Worm (Caenorhabditis elegans): ENCODE data around the gene R05G9R.1.

Gene R05G9R.1

ce11 chrII:6562203-6562867 lies 48.5 kb upstream of the R05G9R.1 start (continued):
- no peak for TF ChIP-seq lin-39 (tag; optimal IDR thresholded peaks at IDR 0.05)
- TF ChIP-seq mdt-29 (GFP tag; IDR thresholded peaks at IDR 0.05) = no peak
- TF ChIP-seq rbr-2 (tag; optimal IDR thresholded peaks at IDR 0.05) = no peak
- TF ChIP-seq T20F7.1 (GFP tag; optimal IDR thresholded peaks at IDR 0.05) = no peak
- TF ChIP-seq lin-15B (tag; optimal IDR thresholded peaks at IDR 0.05) = no peak
- TF ChIP-seq Y5F2A.4 (GFP tag; optimal IDR thresholded peaks at IDR 0.05) = no peak
- TF ChIP-seq F44E2.7 (GFP tag; IDR thresholded peaks at IDR 0.05) = no peak
- no peak for TF ChIP-seq egl-43 (GFP tag; IDR thresholded peaks at IDR 0.05)
- no peak for TF ChIP-seq snpc-1.2 (GFP tag; IDR thresholded peaks at IDR 0.05)
- TF ChIP-seq lin-1 (GFP tag; IDR thresholded peaks at IDR 0.05) = no peak
- TF ChIP-seq lin-38 (GFP tag; IDR thresholded peaks at IDR 0.05) = no peak
- no peak for TF ChIP-seq nhr-10 (tag; optimal IDR thresholded peaks at IDR 0.05)
- TF ChIP-seq tra-1 (GFP tag; IDR thresholded peaks at IDR 0.05) = no peak
- TF ChIP-seq mxl-3 (GFP tag; optimal IDR thresholded peaks at IDR 0.05) = peak; percentile 37
- TF ChIP-seq ces-1 (GFP tag; optimal IDR thresholded peaks at IDR 0.05) = no peak
- peak; percentile 69 for TF ChIP-seq nhr-48 (tag; optimal IDR thresholded peaks at IDR 0.05)
- no peak for TF ChIP-seq nhr-77 (tag; optimal IDR thresholded peaks at IDR 0.05)
- peak; percentile 61 for TF ChIP-seq hlh-11 (tag; optimal IDR thresholded peaks at IDR 0.05)
- no peak for TF ChIP-seq spr-3 (GFP tag; optimal IDR thresholded peaks at IDR 0.05)
- no peak for TF ChIP-seq F37D6.2 (tag; optimal IDR thresholded peaks at IDR 0.05)
- TF ChIP-seq lsy-2 (tag; optimal IDR thresholded peaks at IDR 0.05) = no peak

DNA sequence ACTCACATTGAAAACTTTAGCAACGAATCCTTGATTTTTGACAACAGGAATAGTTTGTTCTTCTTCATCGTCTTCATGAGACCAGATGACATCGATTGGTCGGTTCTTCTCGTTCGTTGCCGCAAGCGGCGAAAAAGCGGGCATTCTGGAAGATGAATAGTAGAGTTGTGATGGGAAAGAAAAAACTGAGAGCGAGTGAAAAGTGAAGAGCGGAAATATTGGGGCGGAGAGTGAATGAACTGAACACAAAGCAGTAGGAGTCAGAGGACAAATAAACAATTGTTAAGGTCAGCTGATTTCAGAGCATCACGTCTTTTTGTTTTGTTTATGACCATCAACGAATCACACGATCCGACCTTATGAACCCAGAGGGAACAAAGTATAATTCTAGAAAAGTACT lies 47.5 kb upstream of the R05G9R.1 start, which contains the start of gene F18C5.10:
Gene F18C5.10, minus strand, starts transcription at position 145 of the 400 bp plus-strand sequence.
- TF ChIP-seq daf-16 (GFP tag; optimal IDR thresholded peaks at IDR 0.05) (no peak), daf-16 (tag; optimal IDR thresholded peaks at IDR 0.05) (peak; percentile 20), lin-1 (GFP tag; IDR thresholded peaks at IDR 0.05) (no peak), snpc-4 (tag; optimal IDR thresholded peaks at IDR 0.05) (no peak), ces-1 (GFP tag; optimal IDR thresholded peaks at IDR 0.05) (no peak), ctbp-1 (GFP tag; IDR thresholded peaks at IDR 0.05) (no peak), unc-39 (tag; optimal IDR thresholded peaks at IDR 0.05) (no peak), nhr-111 (GFP tag; optimal IDR thresholded peaks at IDR 0.05) (no peak), pha-4 (GFP tag; IDR thresholded peaks at IDR 0.05) (no peak), pha-4 (tag; optimal IDR thresholded peaks at IDR 0.05) (no peak), mes-2 (tag; optimal IDR thresholded peaks at IDR 0.05; ENCODE audit: poor library complexity, severe bottlenecking) (no peak), mxl-2 (GFP tag; conservative IDR thresholded peaks at IDR 0.05) (no peak), F26F4.8 (GFP tag; conservative IDR thresholded peaks at IDR 0.05) (no peak), ceh-62 (tag; optimal IDR thresholded peaks at IDR 0.05) (no peak), dmd-8 (GFP tag; IDR thresholded peaks at IDR 0.05) (no peak), Y48G9A.11 (GFP tag; IDR thresholded peaks at IDR 0.05) (no peak), nhr-77 (tag; optimal IDR thresholded peaks at IDR 0.05) (no peak), nhr-10 (tag; optimal IDR thresholded peaks at IDR 0.05) (no peak), gei-8 (GFP tag; optimal IDR thresholded peaks at IDR 0.05) (no peak), Y105C5A.15 (GFP tag; IDR thresholded peaks at IDR 0.05) (no peak), zip-11 (GFP tag; IDR thresholded peaks at IDR 0.05) (no peak), dpl-1 (GFP tag; optimal IDR thresholded peaks at IDR 0.05) (no peak), F44E2.7 (GFP tag; IDR thresholded peaks at IDR 0.05) (no peak), ZK337.2 (GFP tag; IDR thresholded peaks at IDR 0.05) (0 out of 2 replicates have a peak, but pooled peaks have one; percentile 3), mdt-29 (GFP tag; IDR thresholded peaks at IDR 0.05) (no peak), snpc-1.2 (GFP tag; IDR thresholded peaks at IDR 0.05) (no peak), zip-2 (tag; optimal IDR thresholded peaks at IDR 0.05) (no peak), lim-7 (GFP tag; IDR thresholded peaks at IDR 0.05) (no peak), ama-1 (optimal IDR thresholded peaks at IDR 0.05) (peak; percentile 79), mxl-3 (GFP tag; optimal IDR thresholded peaks at IDR 0.05) (no peak), lin-13 (GFP tag; optimal IDR thresholded peaks at IDR 0.05) (no peak), nhr-11 (tag; optimal IDR thresholded peaks at IDR 0.05) (peak; percentile 35), nhr-102 (tag; optimal IDR thresholded peaks at IDR 0.05) (no peak), nhr-25 (tag; optimal IDR thresholded peaks at IDR 0.05; ENCODE audit: borderline replicate concordance, insufficient read depth) (no peak), lin-38 (GFP tag; IDR thresholded peaks at IDR 0.05) (no peak), vab-7 (GFP tag; IDR thresholded peaks at IDR 0.05) (no peak), aha-1 (tag) (no peak), hlh-11 (tag; optimal IDR thresholded peaks at IDR 0.05) (peak; percentile 10), daf-19 (GFP tag; conservative IDR thresholded peaks at IDR 0.05) (no peak)
